Fruit fly (Drosophila melanogaster) whole organism, embryonic: ENCODE measurements around the gene CG8300.
A peak's percentile ranks its signal among the peaks of the same experiment; 100 is the strongest.

ENCODE experiments used
- Ada2b ChIP-seq: fragments of 200-800 bp; sonication (Bioruptor generic); IDR thresholded peaks from 2 replicates; pipeline ENCODE4 v1.3.6; 2022; ENCODE audit warnings: missing biosample characterization, missing genetic modification characterization
- Antp ChIP-seq: fragments of 200-800 bp; sonication (Bioruptor generic); optimal IDR thresholded peaks from 3 replicates; lab custom pipeline; 2016; ENCODE audit warnings: missing biosample characterization, missing genetic modification characterization
- CG10366 ChIP-seq: fragments of 200-800 bp; sonication (Bioruptor generic); IDR thresholded peaks from 2 replicates; pipeline ENCODE4 v1.3.6; 2022; ENCODE audit warnings: missing biosample characterization, missing genetic modification characterization
- CG10654 ChIP-seq: fragments of 200-800 bp; sonication (Bioruptor generic); optimal IDR thresholded peaks from 2 replicates; lab custom pipeline; 2016; ENCODE audit warnings: missing biosample characterization, missing genetic modification characterization
- CG12659 ChIP-seq: fragments of 200-800 bp; sonication (Bioruptor generic); optimal IDR thresholded peaks from 3 replicates; lab custom pipeline; 2017; ENCODE audit warnings: mild to moderate bottlenecking, missing biosample characterization, missing genetic modification reagents, missing genetic modification characterization
- CG12769 ChIP-seq: fragments of 200-800 bp; sonication (Bioruptor generic); optimal IDR thresholded peaks from 2 replicates; lab custom pipeline; 2019; ENCODE audit warnings: missing biosample characterization, mild to moderate bottlenecking, missing genetic modification characterization, moderate library complexity
- CG13424 ChIP-seq: fragments of 200-800 bp; sonication (Bioruptor generic); optimal IDR thresholded peaks from 2 replicates; lab custom pipeline; 2019; ENCODE audit warnings: missing biosample characterization, mild to moderate bottlenecking, missing genetic modification characterization, moderate library complexity
- CG14014 ChIP-seq: fragments of 200-800 bp; sonication (Bioruptor generic); IDR thresholded peaks from 2 replicates; pipeline ENCODE4 v1.3.6; 2022; ENCODE audit warnings: missing biosample characterization, missing genetic modification characterization
- CG14965 ChIP-seq: fragments of 200-800 bp; sonication (Bioruptor generic); optimal IDR thresholded peaks from 2 replicates; lab custom pipeline; 2016; ENCODE audit warnings: missing biosample characterization, missing genetic modification characterization, borderline replicate concordance
- CG15479 ChIP-seq: fragments of 200-800 bp; sonication (Bioruptor generic); optimal IDR thresholded peaks from 3 replicates; lab custom pipeline; 2019; ENCODE audit warnings: missing biosample characterization, mild to moderate bottlenecking, missing genetic modification characterization, moderate library complexity
- CG15514 ChIP-seq: fragments of 200-800 bp; sonication (Bioruptor generic); optimal IDR thresholded peaks from 3 replicates; lab custom pipeline; 2017; ENCODE audit warnings: missing biosample characterization, missing genetic modification characterization, mild to moderate bottlenecking, moderate library complexity, missing genetic modification reagents
- CG1603 ChIP-seq: fragments of 200-800 bp; sonication (Bioruptor generic); optimal IDR thresholded peaks from 2 replicates; lab custom pipeline; 2019; ENCODE audit warnings: missing biosample characterization, mild to moderate bottlenecking, missing genetic modification characterization, moderate library complexity
- CG16815 ChIP-seq: fragments of 200-800 bp; sonication (Bioruptor generic); optimal IDR thresholded peaks from 3 replicates; lab custom pipeline; 2017; ENCODE audit warnings: missing biosample characterization, mild to moderate bottlenecking, missing genetic modification characterization
- CG16863 ChIP-seq: fragments of 200-800 bp; sonication (Bioruptor generic); optimal IDR thresholded peaks from 3 replicates; lab custom pipeline; 2016; ENCODE audit warnings: missing biosample characterization, missing genetic modification characterization
- CG17359 ChIP-seq: fragments of 200-800 bp; sonication (Bioruptor generic); optimal IDR thresholded peaks from 3 replicates; lab custom pipeline; 2018; ENCODE audit warnings: missing biosample characterization, mild to moderate bottlenecking, missing genetic modification characterization, moderate library complexity
- CG1792 ChIP-seq: fragments of 200-800 bp; sonication (Bioruptor generic); optimal IDR thresholded peaks from 2 replicates; lab custom pipeline; 2016; ENCODE audit warnings: missing biosample characterization, missing genetic modification characterization
- CG30403 ChIP-seq: fragments of 200-800 bp; sonication (Bioruptor generic); optimal IDR thresholded peaks from 3 replicates; lab custom pipeline; 2016; ENCODE audit warnings: missing biosample characterization, missing genetic modification characterization
- CG31388 ChIP-seq: fragments of 200-800 bp; sonication (Bioruptor generic); optimal IDR thresholded peaks from 2 replicates; lab custom pipeline; 2016; ENCODE audit warnings: missing biosample characterization, missing genetic modification characterization
- CG33557 ChIP-seq: fragments of 200-800 bp; sonication (Bioruptor generic); optimal IDR thresholded peaks from 2 replicates; lab custom pipeline; 2019; ENCODE audit warnings: missing biosample characterization, mild to moderate bottlenecking, missing genetic modification characterization, moderate library complexity
- CG4854 ChIP-seq: fragments of 200-800 bp; sonication (Bioruptor generic); optimal IDR thresholded peaks from 2 replicates; lab custom pipeline; 2016; ENCODE audit warnings: missing biosample characterization, missing genetic modification characterization, inconsistent platforms
- CG6272 ChIP-seq: fragments of 200-800 bp; sonication (Bioruptor generic); IDR thresholded peaks from 2 replicates; pipeline ENCODE4 v1.3.6; 2022; ENCODE audit warnings: missing biosample characterization, missing genetic modification characterization
- CG7963 ChIP-seq: fragments of 200-800 bp; sonication (Bioruptor generic); IDR thresholded peaks from 3 replicates; pipeline ENCODE4 v1.3.6; 2022; ENCODE audit warnings: missing biosample characterization, missing genetic modification characterization; ENCODE audit not compliant: partially characterized antibody
- CG8290 ChIP-seq, 3 experiments: fragments of 200-800 bp; sonication (Bioruptor generic); optimal IDR thresholded peaks; 2 replicates each; lab custom pipeline; 2016 to 2019; ENCODE audit warnings: missing biosample characterization in 3 of 3, missing genetic modification characterization in 3 of 3, mild to moderate bottlenecking in 2 of 3, moderate library complexity in 1 of 3
- CG9727 ChIP-seq: fragments of 200-800 bp; sonication (Bioruptor generic); optimal IDR thresholded peaks from 3 replicates; lab custom pipeline; 2017; ENCODE audit warnings: missing biosample characterization, mild to moderate bottlenecking, missing genetic modification characterization
- Dbx ChIP-seq: fragments of 200-800 bp; sonication (Bioruptor generic); IDR thresholded peaks from 3 replicates; pipeline ENCODE4 v1.3.6; 2022; ENCODE audit warnings: missing biosample characterization, missing genetic modification characterization
- Doc2 ChIP-seq: fragments of 200-800 bp; sonication (Bioruptor generic); IDR thresholded peaks from 2 replicates; pipeline ENCODE4 v1.3.6; 2022; ENCODE audit warnings: missing biosample characterization, missing genetic modification characterization
- E2f2 ChIP-seq: fragments of 200-800 bp; sonication (Bioruptor generic); IDR thresholded peaks from 2 replicates; pipeline ENCODE4 v1.3.6; 2022; ENCODE audit warnings: missing biosample characterization, missing genetic modification characterization
- Jarid2 ChIP-seq: fragments of 200-800 bp; sonication (Bioruptor generic); optimal IDR thresholded peaks from 3 replicates; lab custom pipeline; 2017; ENCODE audit warnings: mild to moderate bottlenecking, missing biosample characterization, missing genetic modification reagents, missing genetic modification characterization
- Rfx ChIP-seq: fragments of 200-800 bp; sonication (Bioruptor generic); IDR thresholded peaks from 2 replicates; pipeline ENCODE4 v1.3.6; 2022; ENCODE audit warnings: missing biosample characterization, missing genetic modification characterization
- Tbp ChIP-seq: fragments of >200 bp; optimal IDR thresholded peaks from 2 replicates; lab custom pipeline; 2018; ENCODE audit warnings: missing biosample characterization, missing genetic modification characterization
- Trl ChIP-seq, 3 experiments: fragments of >200 bp in 2 of 3; fragments of 200-800 bp in 1 of 3; sonication (Bioruptor generic) in 1 of 3; optimal IDR thresholded peaks; 2 replicates in 1 of 3; 3 replicates in 2 of 3; lab custom pipeline; 2016 to 2017; ENCODE audit warnings: missing biosample characterization in 1 of 3, missing genetic modification characterization in 1 of 3
- al ChIP-seq: fragments of 200-800 bp; sonication (Bioruptor generic); IDR thresholded peaks from 2 replicates; pipeline ENCODE4 v1.3.6; 2022; ENCODE audit warnings: missing biosample characterization, missing genetic modification characterization
- chm ChIP-seq: fragments of 200-800 bp; sonication (Bioruptor generic); IDR thresholded peaks from 2 replicates; pipeline ENCODE4 v1.3.6; 2022; ENCODE audit warnings: missing biosample characterization, missing genetic modification characterization
- corto ChIP-seq: fragments of 200-800 bp; sonication (Bioruptor generic); optimal IDR thresholded peaks from 2 replicates; lab custom pipeline; 2016; ENCODE audit warnings: missing biosample characterization, mild to moderate bottlenecking, missing genetic modification characterization, moderate library complexity
- cwo ChIP-seq: fragments of 200-800 bp; sonication (Bioruptor generic); optimal IDR thresholded peaks from 3 replicates; lab custom pipeline; 2017; ENCODE audit warnings: missing biosample characterization, missing genetic modification characterization, mild to moderate bottlenecking, moderate library complexity, missing genetic modification reagents
- dmrt11E ChIP-seq: fragments of 200-800 bp; sonication (Bioruptor generic); optimal IDR thresholded peaks from 3 replicates; lab custom pipeline; 2018; ENCODE audit warnings: missing biosample characterization, mild to moderate bottlenecking, missing genetic modification characterization, moderate library complexity
- gcm ChIP-seq: fragments of 200-800 bp; sonication (Bioruptor generic); optimal IDR thresholded peaks from 2 replicates; lab custom pipeline; 2019; ENCODE audit warnings: missing biosample characterization, mild to moderate bottlenecking, missing genetic modification characterization, moderate library complexity
- hbn ChIP-seq: fragments of 200-800 bp; sonication (Bioruptor generic); IDR thresholded peaks from 2 replicates; pipeline ENCODE4 v1.3.6; 2022; ENCODE audit warnings: missing biosample characterization, missing genetic modification characterization; ENCODE audit not compliant: partially characterized antibody
- kay ChIP-seq: fragments of 200-800 bp; sonication (Bioruptor generic); optimal IDR thresholded peaks from 2 replicates; lab custom pipeline; 2016; ENCODE audit warnings: missing biosample characterization, missing genetic modification characterization
- ken ChIP-seq: fragments of 200-800 bp; sonication (Bioruptor generic); IDR thresholded peaks from 3 replicates; pipeline ENCODE4 v1.3.6; 2022; ENCODE audit warnings: missing biosample characterization, missing genetic modification characterization
- nau ChIP-seq: fragments of 200-800 bp; sonication (Bioruptor generic); optimal IDR thresholded peaks from 3 replicates; lab custom pipeline; 2017; ENCODE audit warnings: missing biosample characterization, mild to moderate bottlenecking, missing genetic modification characterization, missing genetic modification reagents
- pan ChIP-seq, 4 experiments: fragments of >200 bp in 3 of 4; fragments of 200-800 bp in 1 of 4; sonication (Bioruptor generic) in 1 of 4; optimal IDR thresholded peaks in 3 of 4; IDR thresholded peaks in 1 of 4; 2 replicates each; pipeline versions ENCODE4 v1.3.6 to Lab custom; 2017 to 2022; ENCODE audit warnings: missing biosample characterization in 2 of 4, missing genetic modification characterization in 2 of 4, mixed read lengths in 1 of 4
- phol ChIP-seq: fragments of 200-800 bp; sonication (Bioruptor generic); optimal IDR thresholded peaks from 3 replicates; lab custom pipeline; 2018; ENCODE audit warnings: missing biosample characterization, mild to moderate bottlenecking, missing genetic modification characterization, moderate library complexity
- pros ChIP-seq: fragments of 200-800 bp; sonication (Bioruptor generic); optimal IDR thresholded peaks from 3 replicates; lab custom pipeline; 2019; ENCODE audit warnings: missing biosample characterization, mild to moderate bottlenecking, missing genetic modification characterization, moderate library complexity
- salm ChIP-seq: fragments of 200-800 bp; sonication (Bioruptor generic); optimal IDR thresholded peaks from 2 replicates; lab custom pipeline; 2018; ENCODE audit warnings: missing biosample characterization, mild to moderate bottlenecking, missing genetic modification characterization
- trh ChIP-seq: fragments of 200-800 bp; sonication (Bioruptor generic); optimal IDR thresholded peaks from 2 replicates; lab custom pipeline; 2016; ENCODE audit warnings: missing biosample characterization, missing genetic modification characterization
- zfh1 ChIP-seq: fragments of 200-800 bp; sonication (Bioruptor generic); IDR thresholded peaks from 3 replicates; pipeline ENCODE4 v1.3.6; 2022; ENCODE audit warnings: missing biosample characterization, missing genetic modification characterization

CG8300 gene

dm6 chrX:7120168-7120567, 15.5 kb downstream of the CG8300 start (continued):
- peak; percentile 25 for TF ChIP-seq Antp (GFP tag; lab: Kevin White, UChicago)
- TF ChIP-seq CG30403 (GFP tag; lab: Kevin White, UChicago) = peak; percentile 7
- no peak for TF ChIP-seq CG14965
- peak; percentile 22 for TF ChIP-seq CG9727 (GFP tag; lab: Kevin White, UChicago)
- no peak for TF ChIP-seq corto
- no peak for TF ChIP-seq CG7963 (GFP tag; lab: Robert Waterston, UW)
- no peak for TF ChIP-seq CG16863 (GFP tag; lab: Kevin White, UChicago)
- no peak for TF ChIP-seq chm (GFP tag; lab: Robert Waterston, UW)
- TF ChIP-seq phol (tag; lab: Kevin White, UChicago) = peak; percentile 18
- peak; percentile 29 for TF ChIP-seq dmrt11E (tag; lab: Kevin White, UChicago)
- TF ChIP-seq CG6272 (GFP tag; lab: Robert Waterston, UW) = no peak
- peak; percentile 29; the same call in 1 of the 2 replicates for TF ChIP-seq Ada2b (GFP tag; lab: Robert Waterston, UW)
- no peak for TF ChIP-seq Tbp
- TF ChIP-seq CG16815 = no peak
- peak; percentile 1 for TF ChIP-seq CG17359 (tag; lab: Kevin White, UChicago)
- no peak for TF ChIP-seq CG15479 (GFP tag; lab: Kevin White, UChicago)
- TF ChIP-seq CG31388 (GFP tag; lab: Kevin White, UChicago) = no peak
- TF ChIP-seq nau = no peak
- no peak for TF ChIP-seq hbn (GFP tag; lab: Robert Waterston, UW)
- peak; percentile 32 for TF ChIP-seq CG12769 (tag; lab: Kevin White, UChicago)
- TF ChIP-seq CG1792 (GFP tag; lab: Kevin White, UChicago) = no peak
- TF ChIP-seq gcm (GFP tag; lab: Kevin White, UChicago) = no peak
- no peak for TF ChIP-seq Doc2 (GFP tag; lab: Robert Waterston, UW)
- no peak for TF ChIP-seq CG10654 (GFP tag; lab: Kevin White, UChicago)
- no peak for TF ChIP-seq Jarid2
- peak; percentile 58; the same call in 1 of the 2 replicates for TF ChIP-seq CG14014 (GFP tag; lab: Robert Waterston, UW)
- 0 out of 3 replicates have a peak, but pooled peaks have one; percentile 45 for TF ChIP-seq zfh1 (GFP tag; lab: Robert Waterston, UW)
- TF ChIP-seq CG15514 (GFP tag; lab: Kevin White, UChicago) = no peak
- no peak for TF ChIP-seq ken (GFP tag; lab: Robert Waterston, UW)
- peak; percentile 44 for TF ChIP-seq CG1603 (tag; lab: Kevin White, UChicago)
- peak; percentile 3 for TF ChIP-seq CG13424 (tag; lab: Kevin White, UChicago)
- TF ChIP-seq Trl (optimal IDR thresholded peaks at IDR 0.05; lab: Kevin White, UChicago) = no peak
- TF ChIP-seq Trl (GFP tag; optimal IDR thresholded peaks at IDR 0.05; lab: Kevin White, UChicago) = no peak
- TF ChIP-seq CG12659 (GFP tag; lab: Kevin White, UChicago) = no peak
- no peak for TF ChIP-seq trh (GFP tag; lab: Kevin White, UChicago)
- 0 out of 3 replicates have a peak, but pooled peaks have one; percentile 18 for TF ChIP-seq Dbx (GFP tag; lab: Robert Waterston, UW)
- TF ChIP-seq kay (GFP tag; lab: Kevin White, UChicago) = no peak
- TF ChIP-seq E2f2 (GFP tag; lab: Robert Waterston, UW) = no peak
- peak; percentile 43; the same call in 1 of the 2 replicates for TF ChIP-seq Rfx (GFP tag; lab: Robert Waterston, UW)
- no peak for TF ChIP-seq al
- TF ChIP-seq CG10366 (GFP tag; lab: Robert Waterston, UW) = no peak
- TF ChIP-seq CG8290 (GFP tag; optimal IDR thresholded peaks at IDR 0.05; lab: Kevin White, UChicago) = no peak
- peak in 1 of 2 experiments; percentile 39 for TF ChIP-seq CG8290 (tag; optimal IDR thresholded peaks at IDR 0.05; lab: Kevin White, UChicago)
- TF ChIP-seq cwo (GFP tag; lab: Kevin White, UChicago) = no peak
- TF ChIP-seq salm (tag; lab: Kevin White, UChicago) = no peak
- TF ChIP-seq pan (optimal IDR thresholded peaks at IDR 0.05; lab: Kevin White, UChicago) = no peak
- TF ChIP-seq pan (GFP tag; optimal IDR thresholded peaks at IDR 0.05 in 1 of 2, IDR thresholded peaks at IDR 0.05 in 1 of 2) = peak in 1 of 2 experiments; percentile 22
- TF ChIP-seq CG33557 = no peak
- TF ChIP-seq pros = no peak
- TF ChIP-seq CG4854 (GFP tag; lab: Kevin White, UChicago) = no peak
